Worm (Caenorhabditis elegans) whole organism, midembryonic: Measurements from ENCODE around the gene ceh-31.

Experiments
- T22C8.4 ChIP-seq: fragments of 200-800 bp; sonication (Bioruptor generic); IDR thresholded peaks from 2 replicates; pipeline ENCODE4 v1.3.6; 2022; ENCODE audit warnings: missing genetic modification characterization, missing compliant biosample characterization
- cog-1 ChIP-seq: sonication (generic microtip); optimal IDR thresholded peaks from 2 replicates; lab custom pipeline; 2016; ENCODE audit warnings: missing genetic modification characterization, missing compliant biosample characterization
- flt-1 ChIP-seq: fragments of 200-800 bp; sonication (Bioruptor generic); IDR thresholded peaks from 2 replicates; pipeline ENCODE4 v1.3.6; 2022; ENCODE audit warnings: missing genetic modification characterization, missing compliant biosample characterization
- klf-2 ChIP-seq: fragments of 200-800 bp; sonication (Bioruptor generic); conservative IDR thresholded peaks from 2 replicates; pipeline ENCODE4 v1.3.6; 2022; ENCODE audit warnings: missing genetic modification reagents, missing genetic modification characterization, missing compliant biosample characterization
- med-1 ChIP-seq: sonication (generic microtip); optimal IDR thresholded peaks from 2 replicates; lab custom pipeline; 2017; ENCODE audit warnings: missing genetic modification characterization, mild to moderate bottlenecking, missing compliant biosample characterization, antibody characterized with exemption, missing genetic modification reagents; ENCODE audit not compliant: insufficient read depth
- ref-1 ChIP-seq: fragments of 200-800 bp; sonication (Bioruptor generic); conservative IDR thresholded peaks from 2 replicates; pipeline ENCODE4 v1.3.6; 2022; ENCODE audit warnings: missing genetic modification reagents, missing genetic modification characterization, missing compliant biosample characterization
- tab-1 ChIP-seq: fragments of 200-800 bp; sonication (Bioruptor generic); IDR thresholded peaks from 2 replicates; pipeline ENCODE4 v1.3.6; 2022; ENCODE audit warnings: missing genetic modification characterization, missing compliant biosample characterization
- ztf-23 ChIP-seq: fragments of 200-800 bp; sonication (Bioruptor generic); IDR thresholded peaks from 2 replicates; pipeline ENCODE4 v1.3.6; 2022; ENCODE audit warnings: missing genetic modification reagents, missing genetic modification characterization, missing compliant biosample characterization
- ztf-29 ChIP-seq: fragments of 200-800 bp; sonication (Bioruptor generic); IDR thresholded peaks from 2 replicates; pipeline ENCODE4 v1.3.6; 2022; ENCODE audit warnings: missing genetic modification reagents, missing genetic modification characterization, missing compliant biosample characterization

Gene ceh-31

DNA sequence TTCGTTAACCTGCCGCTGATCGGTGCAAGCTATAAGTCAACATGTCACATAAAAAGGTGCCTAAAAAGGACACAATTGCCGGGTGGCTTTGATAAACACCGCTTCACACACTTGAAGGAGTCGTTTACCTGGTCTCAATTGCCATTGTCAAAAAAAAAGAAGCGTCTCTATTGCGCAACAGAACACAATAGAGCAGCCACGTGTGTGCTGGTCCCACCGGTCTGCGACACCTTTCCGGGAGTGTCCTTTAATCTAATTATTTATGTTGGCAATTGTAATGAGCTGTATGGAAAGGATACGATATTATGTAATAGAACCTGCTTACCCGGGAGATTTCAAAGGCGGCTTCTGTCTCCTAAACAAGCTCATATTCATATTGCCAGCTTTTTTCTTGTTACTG is 8.5 kb downstream of the ceh-31 start:
- no peak for TF ChIP-seq flt-1
- TF ChIP-seq ztf-29 (GFP tag; lab: Robert Waterston, UW), result no peak
- TF ChIP-seq cog-1, result no peak
- TF ChIP-seq tab-1 (GFP tag; lab: Robert Waterston, UW), result no peak
- TF ChIP-seq med-1 (GFP tag; lab: Kevin White, UChicago), result no peak
- TF ChIP-seq ref-1, result no peak
- no peak for TF ChIP-seq klf-2 (GFP tag; lab: Robert Waterston, UW)
- TF ChIP-seq T22C8.4 (GFP tag; lab: Robert Waterston, UW), result no peak
- no peak for TF ChIP-seq ztf-23 (GFP tag; lab: Robert Waterston, UW)

DNA sequence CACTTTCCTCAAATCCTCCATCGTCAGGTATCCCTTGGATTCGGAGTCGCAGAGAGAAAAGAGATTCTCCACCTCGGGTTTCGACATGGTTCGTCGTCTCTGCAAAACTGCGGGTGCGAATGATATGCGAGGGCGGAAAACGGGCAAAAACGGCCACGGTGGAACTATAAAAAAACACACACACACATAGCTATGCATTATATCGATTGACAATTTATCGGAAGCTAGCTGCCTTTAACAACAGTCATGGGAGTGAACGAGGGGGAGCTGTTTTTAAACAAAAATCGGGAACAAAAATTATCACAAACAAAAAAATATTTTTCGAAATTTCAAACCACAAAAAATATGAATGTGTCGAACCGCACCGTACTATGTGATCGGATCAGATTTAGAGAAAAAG is 10.9 kb downstream of the ceh-31 start, which contains the start of gene rsef-1:
TSS of gene rsef-1 (minus strand) at position 101 of the 400 bp plus-strand sequence.
- TF ChIP-seq cog-1, result no peak
- no peak for TF ChIP-seq ztf-23 (GFP tag; lab: Robert Waterston, UW)
- TF ChIP-seq flt-1, result no peak
- TF ChIP-seq ref-1, result no peak
- TF ChIP-seq tab-1 (GFP tag; lab: Robert Waterston, UW), result no peak
- no peak for TF ChIP-seq ztf-29 (GFP tag; lab: Robert Waterston, UW)
- TF ChIP-seq med-1 (GFP tag; lab: Kevin White, UChicago), result no peak
- no peak for TF ChIP-seq T22C8.4 (GFP tag; lab: Robert Waterston, UW)
- TF ChIP-seq klf-2 (GFP tag; lab: Robert Waterston, UW), result no peak

DNA sequence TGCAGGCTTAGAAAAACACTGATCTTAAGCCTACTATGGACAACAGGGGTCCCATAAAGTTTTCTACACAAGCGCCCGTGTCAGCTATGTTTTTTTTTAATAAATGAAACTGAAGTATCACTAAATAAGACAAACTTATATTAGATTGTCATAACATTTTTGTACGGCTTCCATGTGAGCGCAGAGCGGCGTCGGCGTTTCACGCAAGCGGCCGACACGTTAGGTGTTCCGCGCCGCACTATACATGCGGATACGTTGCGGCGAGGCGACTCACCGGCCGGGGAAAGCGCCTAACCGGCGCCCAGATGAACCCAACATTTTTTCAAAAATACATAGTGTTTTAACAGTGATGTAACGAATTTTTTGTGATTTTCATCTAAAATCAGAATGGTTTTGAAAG is 12.6 kb downstream of the ceh-31 start:
- no peak for TF ChIP-seq klf-2 (GFP tag; lab: Robert Waterston, UW)
- no peak for TF ChIP-seq ztf-23 (GFP tag; lab: Robert Waterston, UW)
- TF ChIP-seq ref-1, result no peak
- TF ChIP-seq ztf-29 (GFP tag; lab: Robert Waterston, UW), result no peak
- no peak for TF ChIP-seq flt-1
- TF ChIP-seq tab-1 (GFP tag; lab: Robert Waterston, UW), result no peak

DNA sequence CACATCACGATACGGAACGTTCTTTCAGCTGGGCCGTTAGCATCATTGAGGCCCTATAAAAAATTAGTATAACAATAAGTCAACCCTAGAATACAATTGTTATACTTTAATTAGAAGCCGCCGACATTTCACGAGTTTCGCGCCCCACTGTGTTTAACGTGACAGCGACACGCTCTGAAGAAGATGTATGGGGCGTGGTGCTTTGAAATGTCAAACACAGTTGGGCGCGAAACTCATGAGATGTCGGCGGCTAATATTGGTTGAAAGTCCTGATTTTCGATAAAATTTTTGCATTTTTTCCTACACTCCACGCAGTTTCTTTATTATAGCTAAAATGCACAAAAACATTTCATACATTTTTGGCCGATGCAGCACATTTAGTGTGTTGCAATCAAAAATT is 14.1 kb downstream of the ceh-31 start:
- TF ChIP-seq T22C8.4 (GFP tag; lab: Robert Waterston, UW) (no peak), tab-1 (GFP tag; lab: Robert Waterston, UW) (no peak), ztf-29 (GFP tag; lab: Robert Waterston, UW) (no peak), med-1 (GFP tag; lab: Kevin White, UChicago) (no peak), klf-2 (GFP tag; lab: Robert Waterston, UW) (no peak), ztf-23 (GFP tag; lab: Robert Waterston, UW) (no peak), ref-1 (no peak), flt-1 (no peak), cog-1 (no peak)

DNA sequence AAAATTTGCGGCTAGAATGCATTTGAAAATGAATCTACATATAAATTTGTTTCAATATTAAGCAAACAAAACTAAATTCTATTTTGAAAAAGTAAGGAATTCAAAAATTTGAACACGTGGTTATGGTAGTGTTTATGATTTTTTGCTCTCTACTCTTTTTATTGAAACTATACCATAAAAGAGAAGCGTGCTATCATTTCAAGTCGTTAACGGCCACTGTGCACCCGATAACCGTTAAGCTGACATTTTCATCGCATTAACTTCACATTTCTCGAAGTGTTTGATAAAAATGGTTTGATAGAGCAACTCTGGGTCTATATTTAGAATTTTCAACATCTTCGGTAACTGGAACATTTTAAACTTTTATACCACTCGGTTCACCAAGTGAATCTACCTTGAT is 15.4 kb downstream of the ceh-31 start, which contains the start of gene twk-26:
TSS of gene twk-26 (minus strand) at position 23 of the 400 bp plus-strand sequence.
- TF ChIP-seq ztf-23 (GFP tag; lab: Robert Waterston, UW) (no peak), ref-1 (no peak), cog-1 (no peak), klf-2 (GFP tag; lab: Robert Waterston, UW) (no peak), T22C8.4 (GFP tag; lab: Robert Waterston, UW) (no peak), tab-1 (GFP tag; lab: Robert Waterston, UW) (no peak), ztf-29 (GFP tag; lab: Robert Waterston, UW) (no peak), flt-1 (no peak), med-1 (GFP tag; lab: Kevin White, UChicago) (no peak)

DNA sequence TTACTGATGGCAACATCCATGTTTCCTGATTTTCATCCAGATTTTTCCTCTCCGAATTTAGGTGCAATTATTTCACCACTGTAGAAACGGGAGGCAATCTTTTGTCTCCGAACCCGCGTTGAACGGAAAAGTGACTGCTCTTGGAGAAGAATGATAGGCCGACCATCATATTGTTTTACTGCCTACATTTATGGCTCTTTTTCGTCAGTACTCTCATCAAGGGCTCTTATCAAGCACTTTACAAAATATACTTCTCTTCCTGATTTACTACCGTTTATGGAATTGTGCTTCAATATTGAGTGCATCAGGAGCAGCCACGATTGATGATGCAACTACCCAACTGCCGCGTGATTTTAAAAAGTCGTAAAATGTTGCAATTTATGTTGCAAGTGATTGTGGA is 15.8 kb downstream of the ceh-31 start:
- no peak for TF ChIP-seq T22C8.4 (GFP tag; lab: Robert Waterston, UW)
- no peak for TF ChIP-seq ztf-29 (GFP tag; lab: Robert Waterston, UW)
- no peak for TF ChIP-seq med-1 (GFP tag; lab: Kevin White, UChicago)
- TF ChIP-seq cog-1, result no peak
- no peak for TF ChIP-seq ref-1
- TF ChIP-seq ztf-23 (GFP tag; lab: Robert Waterston, UW), result no peak
- TF ChIP-seq flt-1, result no peak
- TF ChIP-seq tab-1 (GFP tag; lab: Robert Waterston, UW), result no peak
- no peak for TF ChIP-seq klf-2 (GFP tag; lab: Robert Waterston, UW)

DNA sequence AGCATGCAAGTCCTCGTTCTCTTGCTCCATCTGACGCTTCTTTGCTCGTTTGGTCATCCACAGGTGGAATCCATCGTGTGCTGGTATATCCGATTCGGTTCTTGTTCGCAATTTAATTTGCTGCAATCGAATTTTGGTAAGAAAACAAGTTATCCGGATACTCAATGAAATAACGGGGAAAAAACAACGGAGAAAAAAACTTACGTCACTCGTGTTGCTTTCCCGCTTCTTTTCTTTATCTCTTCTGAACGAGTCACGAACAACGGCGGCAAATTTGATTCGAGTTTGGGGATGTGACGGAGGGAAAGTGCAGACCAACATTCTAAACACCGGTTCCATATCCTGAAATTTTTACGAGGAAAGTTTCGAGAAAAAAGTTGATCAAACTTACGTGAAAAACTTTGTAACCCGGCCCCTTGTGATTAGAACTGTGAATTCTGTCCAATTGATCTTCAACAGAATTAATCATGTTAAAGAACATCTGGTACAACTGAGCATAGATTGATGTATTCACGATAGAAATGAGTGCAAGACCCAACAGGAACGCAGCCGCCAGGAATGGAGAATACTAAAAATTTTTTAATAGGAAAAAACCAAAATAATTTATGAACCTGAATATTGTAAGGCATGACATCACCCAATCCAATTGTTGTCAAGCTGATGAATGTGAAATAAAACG is 18.8 kb downstream of the ceh-31 start:
- TF ChIP-seq ref-1 (no peak), T22C8.4 (GFP tag; lab: Robert Waterston, UW) (no peak), tab-1 (GFP tag; lab: Robert Waterston, UW) (no peak), cog-1 (no peak), med-1 (GFP tag; lab: Kevin White, UChicago) (no peak), ztf-23 (GFP tag; lab: Robert Waterston, UW) (no peak), flt-1 (no peak), klf-2 (GFP tag; lab: Robert Waterston, UW) (no peak)

DNA sequence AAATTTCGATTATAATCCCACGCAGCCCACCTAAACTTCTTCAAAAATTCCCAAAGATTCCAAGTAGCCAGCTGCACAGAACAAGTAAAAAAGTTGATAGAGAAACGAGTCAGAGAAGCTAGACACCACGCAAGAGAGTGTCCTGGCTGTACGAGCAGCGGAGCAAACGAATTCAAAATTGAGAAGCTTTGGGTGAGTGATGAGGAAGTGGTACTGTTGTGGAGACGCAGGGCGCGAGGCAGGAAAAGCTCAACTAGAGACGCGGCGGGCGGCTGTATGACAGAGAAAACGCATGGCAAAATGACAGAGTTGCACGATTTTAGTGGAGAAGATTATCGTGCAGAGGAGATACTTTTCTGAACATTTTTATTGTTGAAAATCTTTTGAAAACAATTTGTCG is 21.0 kb downstream of the ceh-31 start:
- TF ChIP-seq med-1 (GFP tag; lab: Kevin White, UChicago) (no peak), flt-1 (no peak), tab-1 (GFP tag; lab: Robert Waterston, UW) (no peak), klf-2 (GFP tag; lab: Robert Waterston, UW) (no peak), ztf-23 (GFP tag; lab: Robert Waterston, UW) (no peak), cog-1 (no peak), ref-1 (no peak), ztf-29 (GFP tag; lab: Robert Waterston, UW) (no peak)

DNA sequence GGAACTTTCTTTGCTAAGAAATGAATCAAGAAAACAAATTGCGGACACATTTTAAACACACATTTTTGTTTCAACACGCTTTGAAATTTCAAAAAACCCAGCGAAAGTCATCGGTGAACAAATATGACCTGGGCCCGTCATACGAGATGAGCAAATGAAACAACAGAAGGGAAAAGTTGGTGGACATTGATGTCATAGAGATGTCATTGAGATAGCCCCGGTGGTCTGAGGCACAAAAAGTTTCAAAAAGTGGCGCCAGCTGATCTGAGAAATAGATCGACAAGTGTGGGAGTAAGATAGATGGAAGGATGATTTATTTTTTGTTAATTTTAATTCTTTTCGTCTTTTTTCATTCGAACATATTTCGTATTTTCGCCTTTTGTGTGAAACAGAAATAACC is 21.5 kb downstream of the ceh-31 start:
- no peak for TF ChIP-seq ref-1
- TF ChIP-seq ztf-23 (GFP tag; lab: Robert Waterston, UW), result no peak
- no peak for TF ChIP-seq ztf-29 (GFP tag; lab: Robert Waterston, UW)
- TF ChIP-seq cog-1, result no peak
- no peak for TF ChIP-seq tab-1 (GFP tag; lab: Robert Waterston, UW)

DNA sequence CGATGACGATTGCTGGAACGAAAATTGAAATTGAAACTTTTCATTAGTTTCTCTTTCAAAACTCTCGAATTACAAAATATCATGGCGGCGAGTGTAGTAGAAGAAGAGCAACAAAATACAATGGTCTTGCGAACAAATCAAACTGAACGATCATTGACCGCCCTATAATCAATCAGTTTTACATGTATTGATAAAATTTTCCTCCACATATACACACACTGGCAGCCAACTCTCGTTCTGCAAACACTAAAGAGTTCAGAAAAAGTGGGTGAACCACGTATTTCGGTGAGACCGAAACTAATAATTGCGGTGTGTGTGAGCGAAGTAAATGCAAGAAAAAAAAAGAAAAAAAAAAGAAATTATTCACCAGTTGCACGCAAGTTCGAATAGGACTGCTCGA is 23.0 kb downstream of the ceh-31 start:
- TF ChIP-seq ztf-29 (GFP tag; lab: Robert Waterston, UW) (no peak), cog-1 (no peak), flt-1 (no peak), T22C8.4 (GFP tag; lab: Robert Waterston, UW) (no peak), ref-1 (no peak), med-1 (GFP tag; lab: Kevin White, UChicago) (no peak), tab-1 (GFP tag; lab: Robert Waterston, UW) (no peak), klf-2 (GFP tag; lab: Robert Waterston, UW) (no peak), ztf-23 (GFP tag; lab: Robert Waterston, UW) (no peak)
